Worm (Caenorhabditis elegans) whole organism, young adult: Measurements from ENCODE around the gene C26E6.1.

ENCODE experiments used
- B0019.2 ChIP-seq: fragments of 200-800 bp; sonication (Bioruptor generic); conservative IDR thresholded peaks from 2 replicates; pipeline ENCODE4 v1.3.6; 2022; ENCODE audit warnings: missing genetic modification reagents, missing genetic modification characterization, missing compliant biosample characterization
- B0261.1 ChIP-seq: sonication (generic microtip); optimal IDR thresholded peaks from 2 replicates; lab custom pipeline; 2016; ENCODE audit warnings: mild to moderate bottlenecking, missing genetic modification characterization, moderate library complexity, missing compliant biosample characterization
- C06A6.2 ChIP-seq: fragments of 200-800 bp; sonication (Bioruptor generic); conservative IDR thresholded peaks from 2 replicates; pipeline ENCODE4 v1.3.6; 2022; ENCODE audit warnings: missing genetic modification characterization, missing compliant biosample characterization
- D2030.7 ChIP-seq: fragments of 200-800 bp; sonication (Bioruptor generic); IDR thresholded peaks from 2 replicates; pipeline ENCODE4 v1.3.6; 2022; ENCODE audit warnings: missing genetic modification reagents, missing genetic modification characterization, missing compliant biosample characterization
- F10E7.11 ChIP-seq: sonication (generic microtip); optimal IDR thresholded peaks from 2 replicates; lab custom pipeline; 2017; ENCODE audit warnings: mild to moderate bottlenecking, missing genetic modification characterization, moderate library complexity, missing compliant biosample characterization
- F23B12.7 ChIP-seq: sonication (generic microtip); optimal IDR thresholded peaks from 2 replicates; lab custom pipeline; 2017; ENCODE audit warnings: missing genetic modification characterization, mild to moderate bottlenecking, missing compliant biosample characterization, antibody characterized with exemption, moderate library complexity; ENCODE audit not compliant: insufficient read depth
- F33H1.4 ChIP-seq: fragments of 200-800 bp; sonication (Bioruptor generic); IDR thresholded peaks from 2 replicates; pipeline ENCODE4 v1.3.6; 2022; ENCODE audit warnings: missing genetic modification reagents, missing genetic modification characterization, missing compliant biosample characterization
- F39B2.1 ChIP-seq: fragments of 200-800 bp; sonication (Bioruptor generic); IDR thresholded peaks from 2 replicates; pipeline ENCODE4 v1.3.6; 2022; ENCODE audit warnings: missing genetic modification reagents, missing genetic modification characterization, missing compliant biosample characterization
- T26A5.8 ChIP-seq: sonication (generic microtip); optimal IDR thresholded peaks from 2 replicates; lab custom pipeline; 2016; ENCODE audit warnings: missing genetic modification characterization, missing compliant biosample characterization
- Y53F4B.3 ChIP-seq: fragments of 200-800 bp; sonication (Bioruptor generic); IDR thresholded peaks from 2 replicates; pipeline ENCODE4 v1.3.6; 2022; ENCODE audit warnings: missing genetic modification reagents, missing genetic modification characterization, missing compliant biosample characterization
- ZK185.1 ChIP-seq: sonication (generic microtip); optimal IDR thresholded peaks from 2 replicates; lab custom pipeline; 2016; ENCODE audit warnings: mild to moderate bottlenecking, missing genetic modification characterization, missing compliant biosample characterization; ENCODE audit not compliant: poor library complexity, severe bottlenecking
- akir-1 ChIP-seq: fragments of 200-800 bp; sonication (Bioruptor generic); optimal IDR thresholded peaks from 2 replicates; lab custom pipeline; 2018; ENCODE audit warnings: mild to moderate bottlenecking, missing genetic modification characterization, moderate library complexity, missing compliant biosample characterization
- athp-1 ChIP-seq: sonication (generic microtip); optimal IDR thresholded peaks from 2 replicates; lab custom pipeline; 2017; ENCODE audit warnings: mild to moderate bottlenecking, missing genetic modification characterization, missing compliant biosample characterization
- attf-5 ChIP-seq: fragments of 200-800 bp; sonication (Bioruptor generic); optimal IDR thresholded peaks from 2 replicates; lab custom pipeline; 2018; ENCODE audit warnings: mild to moderate bottlenecking, missing genetic modification characterization, missing compliant biosample characterization
- attf-6 ChIP-seq: fragments of 200-800 bp; sonication (Bioruptor generic); IDR thresholded peaks from 2 replicates; pipeline ENCODE4 v1.3.6; 2022; ENCODE audit warnings: missing genetic modification reagents, missing genetic modification characterization, missing compliant biosample characterization
- bed-1 ChIP-seq: fragments of 200-800 bp; sonication (Bioruptor generic); IDR thresholded peaks from 2 replicates; pipeline ENCODE4 v1.3.6; 2022; ENCODE audit warnings: missing genetic modification reagents, missing genetic modification characterization, missing compliant biosample characterization
- bed-2 ChIP-seq: fragments of 200-800 bp; sonication (Bioruptor generic); IDR thresholded peaks from 2 replicates; pipeline ENCODE4 v1.3.6; 2022; ENCODE audit warnings: missing genetic modification reagents, missing genetic modification characterization, missing compliant biosample characterization
- die-1 ChIP-seq: sonication (generic microtip); optimal IDR thresholded peaks from 2 replicates; lab custom pipeline; 2016; ENCODE audit warnings: missing genotype, mild to moderate bottlenecking, missing genetic modification characterization, missing compliant biosample characterization
- efl-1 ChIP-seq: fragments of 150-350 bp; optimal IDR thresholded peaks from 2 replicates; lab custom pipeline; 2014; ENCODE audit warnings: missing biosample characterization, missing genetic modification reagents, missing genetic modification characterization
- egrh-3 ChIP-seq: fragments of 200-800 bp; sonication (Bioruptor generic); IDR thresholded peaks from 2 replicates; pipeline ENCODE4 v1.3.6; 2022; ENCODE audit warnings: missing genetic modification reagents, missing genetic modification characterization, missing compliant biosample characterization
- ets-4 ChIP-seq: fragments of 200-800 bp; sonication (Bioruptor generic); optimal IDR thresholded peaks from 2 replicates; lab custom pipeline; 2018; ENCODE audit warnings: mild to moderate bottlenecking, missing genetic modification characterization, missing compliant biosample characterization
- hlh-26 ChIP-seq: fragments of 200-800 bp; sonication (Bioruptor generic); conservative IDR thresholded peaks from 2 replicates; pipeline ENCODE4 v1.3.6; 2022; ENCODE audit warnings: missing genetic modification reagents, missing genetic modification characterization, missing compliant biosample characterization
- hmg-20 ChIP-seq: fragments of 200-800 bp; sonication (Bioruptor generic); IDR thresholded peaks from 2 replicates; pipeline ENCODE4 v1.3.6; 2022; ENCODE audit warnings: missing genetic modification reagents, missing genetic modification characterization, missing compliant biosample characterization
- hrde-1 ChIP-seq: sonication (generic microtip); optimal IDR thresholded peaks from 2 replicates; lab custom pipeline; 2016; ENCODE audit warnings: missing genetic modification characterization, mild to moderate bottlenecking, missing compliant biosample characterization, moderate library complexity, missing genotype, missing genetic modification reagents, borderline replicate concordance
- hsf-1 ChIP-seq: fragments of 200-800 bp; sonication (Bioruptor generic); IDR thresholded peaks from 2 replicates; pipeline ENCODE4 v1.3.6; 2022; ENCODE audit warnings: missing genetic modification reagents, missing genetic modification characterization, missing compliant biosample characterization
- lag-1 ChIP-seq: fragments of 200-800 bp; sonication (Bioruptor generic); IDR thresholded peaks from 2 replicates; pipeline ENCODE4 v1.3.6; 2022; ENCODE audit warnings: missing genetic modification reagents, missing genetic modification characterization, missing compliant biosample characterization
- let-526 ChIP-seq: fragments of 200-800 bp; sonication (Bioruptor generic); IDR thresholded peaks from 2 replicates; pipeline ENCODE4 v1.3.6; 2022; ENCODE audit warnings: missing genetic modification reagents, missing genetic modification characterization, missing compliant biosample characterization
- lin-26 ChIP-seq: fragments of 200-800 bp; sonication (Bioruptor generic); IDR thresholded peaks from 2 replicates; pipeline ENCODE4 v1.3.6; 2022; ENCODE audit warnings: missing genetic modification reagents, missing genetic modification characterization, missing compliant biosample characterization
- lin-35 ChIP-seq, 3 experiments: fragments of 150-350 bp in 2 of 3; sonication (generic microtip) in 1 of 3; optimal IDR thresholded peaks; 2 replicates each; lab custom pipeline; 2014 to 2018; ENCODE audit warnings: missing biosample characterization in 3 of 3, missing genetic modification characterization in 3 of 3, missing genetic modification reagents in 3 of 3
- lsl-1 ChIP-seq: fragments of 200-800 bp; sonication (Bioruptor generic); optimal IDR thresholded peaks from 2 replicates; lab custom pipeline; 2018; ENCODE audit warnings: mild to moderate bottlenecking, missing genetic modification characterization, moderate library complexity, missing compliant biosample characterization
- lsy-27 ChIP-seq: sonication (generic microtip); optimal IDR thresholded peaks from 2 replicates; lab custom pipeline; 2017; ENCODE audit warnings: missing genetic modification characterization, mild to moderate bottlenecking, missing compliant biosample characterization, antibody characterized with exemption, missing genotype, borderline replicate concordance; ENCODE audit not compliant: insufficient read depth
- madf-8 ChIP-seq: fragments of 200-800 bp; sonication (Bioruptor generic); conservative IDR thresholded peaks from 2 replicates; pipeline ENCODE4 v1.3.6; 2022; ENCODE audit warnings: missing genetic modification reagents, missing genetic modification characterization, missing compliant biosample characterization
- nfya-2 ChIP-seq: fragments of 200-800 bp; sonication (Bioruptor generic); IDR thresholded peaks from 2 replicates; pipeline ENCODE4 v1.3.6; 2022; ENCODE audit warnings: missing genetic modification reagents, missing genetic modification characterization, missing compliant biosample characterization
- nfyb-1 ChIP-seq: fragments of 200-800 bp; sonication (Bioruptor generic); IDR thresholded peaks from 2 replicates; pipeline ENCODE4 v1.3.6; 2022; ENCODE audit warnings: missing genetic modification reagents, missing genetic modification characterization, missing compliant biosample characterization
- nhr-120 ChIP-seq: fragments of 200-800 bp; sonication (Bioruptor generic); IDR thresholded peaks from 2 replicates; pipeline ENCODE4 v1.3.6; 2022; ENCODE audit warnings: missing genetic modification characterization, missing compliant biosample characterization
- pbrm-1 ChIP-seq: fragments of 200-800 bp; sonication (Bioruptor generic); IDR thresholded peaks from 2 replicates; pipeline ENCODE4 v1.3.6; 2022; ENCODE audit warnings: missing genetic modification reagents, missing genetic modification characterization, missing compliant biosample characterization
- rec-8 ChIP-seq, 2 experiments: sonication (generic microtip); optimal IDR thresholded peaks; 2 replicates each; lab custom pipeline; 2016; ENCODE audit warnings: mild to moderate bottlenecking in 2 of 2, missing genetic modification characterization in 2 of 2, missing genetic modification reagents in 2 of 2, missing genotype in 2 of 2, missing biosample characterization in 1 of 2, missing compliant biosample characterization in 1 of 2, moderate library complexity in 1 of 2
- repo-1 ChIP-seq: sonication (generic microtip); optimal IDR thresholded peaks from 2 replicates; lab custom pipeline; 2017; ENCODE audit warnings: mild to moderate bottlenecking, missing genetic modification characterization, missing compliant biosample characterization
- somi-1 ChIP-seq: fragments of 200-800 bp; sonication (Bioruptor generic); optimal IDR thresholded peaks from 2 replicates; lab custom pipeline; 2018; ENCODE audit warnings: mild to moderate bottlenecking, missing genetic modification characterization, missing compliant biosample characterization
- sptf-2 ChIP-seq: fragments of 200-800 bp; sonication (Bioruptor generic); optimal IDR thresholded peaks from 2 replicates; lab custom pipeline; 2018; ENCODE audit warnings: mild to moderate bottlenecking, missing genetic modification characterization, missing compliant biosample characterization
- unc-62 ChIP-seq: fragments of 150-350 bp; optimal IDR thresholded peaks from 2 replicates; lab custom pipeline; 2014; ENCODE audit warnings: missing biosample characterization, missing genetic modification reagents, missing genetic modification characterization
- zfh-2 ChIP-seq: fragments of 200-800 bp; sonication (Bioruptor generic); conservative IDR thresholded peaks from 2 replicates; pipeline ENCODE4 v1.3.6; 2022; ENCODE audit warnings: missing genetic modification reagents, missing genetic modification characterization, missing compliant biosample characterization
- ztf-22 ChIP-seq: fragments of 200-800 bp; sonication (Bioruptor generic); optimal IDR thresholded peaks from 2 replicates; lab custom pipeline; 2018; ENCODE audit warnings: mild to moderate bottlenecking, missing genetic modification characterization, moderate library complexity, missing compliant biosample characterization
- ztf-25 ChIP-seq: fragments of 200-800 bp; sonication (Bioruptor generic); IDR thresholded peaks from 2 replicates; pipeline ENCODE4 v1.3.6; 2022; ENCODE audit warnings: missing genetic modification reagents, missing genetic modification characterization, missing compliant biosample characterization
- ztf-26 ChIP-seq: sonication (generic microtip); optimal IDR thresholded peaks from 2 replicates; lab custom pipeline; 2017; ENCODE audit warnings: missing genetic modification characterization, missing compliant biosample characterization
- ztf-3 ChIP-seq: fragments of 200-800 bp; sonication (Bioruptor generic); optimal IDR thresholded peaks from 2 replicates; lab custom pipeline; 2018; ENCODE audit warnings: mild to moderate bottlenecking, missing genetic modification characterization, missing compliant biosample characterization
- ztf-6 ChIP-seq: fragments of 200-800 bp; sonication (Bioruptor generic); IDR thresholded peaks from 2 replicates; pipeline ENCODE4 v1.3.6; 2022; ENCODE audit warnings: missing genetic modification reagents, missing genetic modification characterization, missing compliant biosample characterization

Gene C26E6.1

DNA sequence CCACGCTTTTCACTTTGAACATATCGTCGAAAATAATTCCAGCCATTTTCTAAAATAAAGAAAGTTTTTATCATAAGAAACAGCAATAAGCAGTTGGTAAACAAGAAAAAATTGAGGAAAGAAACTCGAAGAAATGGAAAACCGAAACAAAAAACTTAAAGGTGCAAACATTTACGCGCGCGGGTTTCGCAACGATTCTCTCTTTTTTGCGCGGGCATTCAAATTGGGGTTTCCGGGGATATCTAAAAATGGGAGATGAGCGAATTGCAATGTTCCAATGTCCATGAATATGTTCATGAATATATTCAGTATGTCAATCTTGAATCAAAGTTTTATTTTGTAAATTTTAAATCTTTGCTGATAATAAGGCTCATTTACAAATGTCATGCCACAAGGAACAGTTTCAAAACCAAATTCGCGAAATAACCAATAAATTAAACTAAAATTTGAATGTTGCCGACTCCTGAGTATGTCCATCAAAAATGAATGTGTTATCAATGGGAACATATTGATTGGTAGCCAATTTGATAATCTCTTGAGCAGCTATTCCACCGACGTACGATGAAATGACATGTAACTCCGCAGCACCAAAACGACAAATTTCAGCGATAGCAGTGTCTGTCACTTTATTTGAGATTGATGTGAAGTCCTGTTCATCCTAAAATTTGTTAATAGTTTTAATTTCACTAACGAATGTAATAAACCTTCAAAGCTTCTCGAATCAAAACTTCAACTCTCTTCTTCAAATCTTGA lies 38.5 kb upstream of the C26E6.1 start, which contains the start of gene rpb-8 (continued):
- TF ChIP-seq Y53F4B.3 (GFP tag; lab: Robert Waterston, UW) (no peak), F39B2.1 (no peak), ztf-6 (GFP tag; lab: Robert Waterston, UW) (no peak), egrh-3 (GFP tag; lab: Robert Waterston, UW) (no peak), ztf-22 (GFP tag; lab: Kevin White, UChicago) (no peak), nfyb-1 (GFP tag; lab: Robert Waterston, UW) (no peak), B0261.1 (no peak), F10E7.11 (tag; lab: Kevin White, UChicago) (no peak), B0019.2 (GFP tag; lab: Robert Waterston, UW) (no peak), athp-1 (tag; lab: Kevin White, UChicago) (no peak), C06A6.2 (no peak), sptf-2 (no peak), nfya-2 (GFP tag; lab: Robert Waterston, UW) (no peak), efl-1 (peak; percentile 70), hsf-1 (no peak), ztf-3 (no peak), lsy-27 (tag; lab: Kevin White, UChicago) (no peak), pbrm-1 (GFP tag; lab: Robert Waterston, UW) (no peak), bed-1 (GFP tag; lab: Robert Waterston, UW) (no peak), somi-1 (no peak), D2030.7 (GFP tag; lab: Robert Waterston, UW) (0 out of 2 replicates have a peak, but pooled peaks have one; percentile 17), hrde-1 (no peak), lsl-1 (peak; percentile 13), ZK185.1 (no peak), let-526 (GFP tag; lab: Robert Waterston, UW) (no peak), hmg-20 (GFP tag; lab: Robert Waterston, UW) (no peak), lin-26 (GFP tag; lab: Robert Waterston, UW) (no peak), zfh-2 (GFP tag; lab: Robert Waterston, UW) (no peak), lin-35 (GFP tag; optimal IDR thresholded peaks at IDR 0.05; lab: Kevin White, UChicago) (peak in 1 of 3 experiments; percentile 72), lag-1 (GFP tag; lab: Robert Waterston, UW) (no peak), T26A5.8 (no peak), F23B12.7 (peak; percentile 52), akir-1 (GFP tag; lab: Kevin White, UChicago) (no peak), unc-62 (no peak), die-1 (tag; lab: Kevin White, UChicago) (no peak), ztf-25 (GFP tag; lab: Robert Waterston, UW) (no peak), rec-8 (tag; optimal IDR thresholded peaks at IDR 0.05; lab: Kevin White, UChicago) (no peak), ets-4 (GFP tag; lab: Kevin White, UChicago) (no peak), hlh-26 (GFP tag; lab: Robert Waterston, UW) (no peak), bed-2 (GFP tag; lab: Robert Waterston, UW) (no peak), nhr-120 (GFP tag; lab: Robert Waterston, UW) (no peak), ztf-26 (tag; lab: Kevin White, UChicago) (no peak), attf-5 (GFP tag; lab: Kevin White, UChicago) (peak; percentile 50), madf-8 (GFP tag; lab: Robert Waterston, UW) (no peak), attf-6 (GFP tag; lab: Robert Waterston, UW) (no peak), F33H1.4 (peak; percentile 83), repo-1 (tag; lab: Kevin White, UChicago) (no peak)
